Worm (Caenorhabditis elegans): ENCODE results near the gene F46E10.3.
A peak's percentile ranks its signal among the peaks of the same experiment; 100 is the strongest.

Gene F46E10.3

ce11 chrV:6559105-6559504 is 41.0 kb downstream of the F46E10.3 start, which contains the start of gene spp-26:
TSS of gene spp-26 (minus strand) at chrV:6559205.
- TF ChIP-seq nhr-77 (tag; optimal IDR thresholded peaks at IDR 0.05) (no peak), nhr-67 (tag; optimal IDR thresholded peaks at IDR 0.05) (no peak), nhr-43 (tag; optimal IDR thresholded peaks at IDR 0.05; ENCODE audit: poor library complexity, severe bottlenecking) (no peak), jun-1 (tag; optimal IDR thresholded peaks at IDR 0.05) (no peak), pha-4 (tag; optimal IDR thresholded peaks at IDR 0.05) (no peak), lin-15B (tag; optimal IDR thresholded peaks at IDR 0.05) (no peak), egl-5 (tag; optimal IDR thresholded peaks at IDR 0.05) (no peak), fkh-10 (GFP tag; optimal IDR thresholded peaks at IDR 0.05) (no peak), daf-12 (tag; optimal IDR thresholded peaks at IDR 0.05) (no peak), ZK546.5 (tag; optimal IDR thresholded peaks at IDR 0.05) (no peak), eor-1 (tag; optimal IDR thresholded peaks at IDR 0.05) (no peak), fos-1 (tag; optimal IDR thresholded peaks at IDR 0.05) (no peak), skn-1 (tag; optimal IDR thresholded peaks at IDR 0.05) (no peak), sea-2 (GFP tag; optimal IDR thresholded peaks at IDR 0.05) (no peak)

- TF ChIP-seq lsy-12 (tag; optimal IDR thresholded peaks at IDR 0.05) (peak; percentile 21), fkh-10 (GFP tag; optimal IDR thresholded peaks at IDR 0.05) (no peak), elt-2 (tag; optimal IDR thresholded peaks at IDR 0.05) (peak; percentile 45)
Observed at ce11 chrV:6559585-6559984, 41.5 kb downstream of the F46E10.3 start.

DNA sequence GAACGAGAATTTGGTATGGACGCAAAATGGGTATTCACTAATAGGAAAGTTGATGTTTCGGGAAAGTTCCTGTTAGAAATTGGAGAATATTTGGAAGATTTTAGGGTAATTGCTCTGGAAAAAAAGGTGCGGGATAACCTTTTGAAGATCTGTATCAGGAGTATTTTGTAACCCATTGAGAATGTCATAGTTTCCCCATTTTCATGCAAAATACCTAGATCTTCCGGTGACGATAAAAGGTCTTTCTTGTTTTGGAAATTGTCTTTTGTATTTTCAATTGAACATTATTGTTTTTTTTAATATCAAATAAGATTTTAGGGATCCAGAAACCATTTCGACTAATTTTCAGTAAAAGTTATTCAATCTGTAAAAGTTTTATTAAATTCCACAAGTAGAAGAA is 43.5 kb downstream of the F46E10.3 start, which contains the start of gene spp-19:
Gene spp-19, minus strand, starts transcription at position 101 of the 400 bp plus-strand sequence.
- no peak for TF ChIP-seq ZK546.5 (tag; optimal IDR thresholded peaks at IDR 0.05)
- no peak for TF ChIP-seq ceh-28 (tag; optimal IDR thresholded peaks at IDR 0.05)
- no peak for TF ChIP-seq nhr-25 (tag; optimal IDR thresholded peaks at IDR 0.05)
- TF ChIP-seq egl-5 (tag; optimal IDR thresholded peaks at IDR 0.05) = no peak
- no peak for TF ChIP-seq skn-1 (tag; optimal IDR thresholded peaks at IDR 0.05)
- no peak for TF ChIP-seq sea-2 (GFP tag; optimal IDR thresholded peaks at IDR 0.05)
- TF ChIP-seq ceh-16 (tag; optimal IDR thresholded peaks at IDR 0.05) = no peak
- no peak for TF ChIP-seq nhr-23 (tag; optimal IDR thresholded peaks at IDR 0.05)
- no peak for TF ChIP-seq ztf-11 (tag; optimal IDR thresholded peaks at IDR 0.05)

DNA sequence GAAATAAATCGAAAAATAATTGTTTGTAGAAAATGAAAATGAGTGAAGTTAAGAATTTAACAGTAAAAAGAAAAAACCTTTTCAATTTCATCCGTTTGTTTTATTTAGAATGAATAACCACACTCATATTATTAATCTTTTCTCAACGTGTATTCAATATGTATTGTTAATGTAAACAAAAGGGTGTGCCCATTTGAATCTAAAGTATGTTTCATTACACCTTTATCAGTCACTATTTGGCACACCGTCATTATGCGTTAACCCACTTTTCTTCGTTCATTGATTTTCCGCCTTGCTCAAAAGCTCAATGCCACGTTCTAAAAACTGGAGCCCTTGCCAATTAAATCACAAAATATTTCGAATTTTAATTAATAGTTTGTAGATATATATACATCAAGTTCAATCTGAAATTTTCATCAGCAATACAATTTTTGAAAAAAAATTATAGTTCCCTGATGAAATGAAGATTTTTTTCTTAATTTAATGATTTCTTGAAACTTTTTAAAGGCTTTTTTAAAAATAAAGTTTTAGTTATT is 47.8 kb downstream of the F46E10.3 start, which contains the start of gene K04A8.1:
Gene K04A8.1, plus strand, starts transcription at position 486 of the 536 bp plus-strand sequence.
- TF ChIP-seq nhr-237 (tag; optimal IDR thresholded peaks at IDR 0.05) (no peak), unc-62 (GFP tag; optimal IDR thresholded peaks at IDR 0.05) (no peak), pha-4 (tag; optimal IDR thresholded peaks at IDR 0.05) (peak; percentile 79), pqm-1 (tag; optimal IDR thresholded peaks at IDR 0.05) (peak; percentile 49), lin-39 (tag; optimal IDR thresholded peaks at IDR 0.05) (no peak), ceh-9 (tag; optimal IDR thresholded peaks at IDR 0.05) (no peak), lsy-12 (tag; optimal IDR thresholded peaks at IDR 0.05) (no peak), ama-1 (optimal IDR thresholded peaks at IDR 0.05) (no peak), R02D3.7 (tag; optimal IDR thresholded peaks at IDR 0.05) (no peak), elt-2 (tag; optimal IDR thresholded peaks at IDR 0.05) (peak; percentile 39)

Data from whole organism, L3 larva.